Fruit fly (Drosophila melanogaster) whole organism: Measurements from ENCODE around the gene CG42718.

Experiments
- CG8478 ChIP-seq: fragments of >200 bp; optimal IDR thresholded peaks from 2 replicates; lab custom pipeline; 2018; ENCODE audit warnings: inconsistent platforms
- pan ChIP-seq: fragments of >200 bp; optimal IDR thresholded peaks from 2 replicates; lab custom pipeline; 2017
- psq ChIP-seq: fragments of >200 bp; optimal IDR thresholded peaks from 2 replicates; lab custom pipeline; 2017

DNA sequence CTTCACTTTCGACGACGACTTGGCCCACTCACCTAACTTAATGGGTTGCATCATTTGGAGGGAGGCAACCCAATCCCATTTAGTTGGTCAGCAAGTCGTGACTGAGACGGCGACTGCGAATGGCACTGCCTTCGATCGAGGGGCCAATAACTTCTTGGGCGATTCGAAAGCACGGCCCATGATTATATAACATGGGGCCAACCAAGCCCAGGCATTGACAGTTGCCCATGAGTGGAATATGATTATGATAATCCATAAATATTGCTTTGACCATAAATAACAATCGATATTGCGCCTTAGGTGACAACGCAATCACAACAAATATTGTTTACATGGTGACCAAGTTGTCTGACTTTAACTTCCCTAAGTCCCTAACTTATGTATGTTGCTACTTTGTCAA lies 37.3 kb downstream of the CG42718 start, which contains the start of gene CG13048:
- TF ChIP-seq psq (lab: Kevin White, UChicago) (no peak), pan (lab: Kevin White, UChicago) (no peak), CG8478 (lab: Kevin White, UChicago) (no peak)
